Worm (Caenorhabditis elegans): Measurements from ENCODE around the gene lgc-37.
A peak's percentile ranks its signal among the peaks of the same experiment; 100 is the strongest.

lgc-37 gene

ce11 chrIII:12841328-12841727 is 56.4 kb downstream of the lgc-37 start (continued):
- no peak for TF ChIP-seq mxl-2 (GFP tag; conservative IDR thresholded peaks at IDR 0.05)
- TF ChIP-seq mes-2 (tag; optimal IDR thresholded peaks at IDR 0.05; ENCODE audit: poor library complexity, severe bottlenecking), result peak; percentile 59
- TF ChIP-seq pha-4 (GFP tag; IDR thresholded peaks at IDR 0.05), result peak; percentile 30; the same call in 1 of the 2 replicates
- no peak for TF ChIP-seq pha-4 (tag; optimal IDR thresholded peaks at IDR 0.05)
- TF ChIP-seq ceh-28 (tag; optimal IDR thresholded peaks at IDR 0.05), result no peak
- peak in 1 of 2 experiments; percentile 58 for TF ChIP-seq unc-62 (GFP tag; optimal IDR thresholded peaks at IDR 0.05 in 1 of 2)
- no peak for TF ChIP-seq unc-62 (tag; optimal IDR thresholded peaks at IDR 0.05)

Measured in whole organism, L4 larva.